Fruit fly (Drosophila melanogaster) whole organism, wandering third instar larva: ENCODE results near the gene png.

Experiments used
- Abd-B ChIP-seq: fragments of >200 bp; optimal IDR thresholded peaks from 2 replicates; lab custom pipeline; 2017; ENCODE audit warnings: missing biosample characterization, missing genetic modification characterization
- CG32264 ChIP-seq: fragments of 200-800 bp; sonication (Bioruptor generic); optimal IDR thresholded peaks from 2 replicates; lab custom pipeline; 2016; ENCODE audit warnings: missing biosample characterization, missing genetic modification characterization
- CG9705 ChIP-seq: fragments of 200-800 bp; sonication (Bioruptor generic); optimal IDR thresholded peaks from 2 replicates; lab custom pipeline; 2018; ENCODE audit warnings: missing biosample characterization, mild to moderate bottlenecking, missing genetic modification characterization
- CrebA ChIP-seq: fragments of 200-800 bp; sonication (Bioruptor generic); optimal IDR thresholded peaks from 2 replicates; lab custom pipeline; 2016; ENCODE audit warnings: missing biosample characterization, mild to moderate bottlenecking, missing genetic modification characterization, borderline replicate concordance
- Dif ChIP-seq: fragments of 200-275, 200-300 bp; sonication (Bioruptor generic); optimal IDR thresholded peaks from 2 replicates; lab custom pipeline; 2018; ENCODE audit warnings: missing biosample characterization, missing genetic modification characterization; ENCODE audit not compliant: partially characterized antibody
- GATAd ChIP-seq: sonication (Bioruptor generic); optimal IDR thresholded peaks from 2 replicates; lab custom pipeline; 2016; ENCODE audit warnings: missing biosample characterization, missing genetic modification characterization
- HLH106 ChIP-seq: fragments of 200-800 bp; optimal IDR thresholded peaks from 3 replicates; lab custom pipeline; 2019; ENCODE audit warnings: missing biosample characterization, mild to moderate bottlenecking, missing genetic modification characterization, moderate library complexity
- Hnf4 ChIP-seq: fragments of 200-800 bp; sonication (Bioruptor generic); optimal IDR thresholded peaks from 2 replicates; lab custom pipeline; 2016; ENCODE audit warnings: missing biosample characterization, mild to moderate bottlenecking, missing genetic modification characterization
- Hr78 ChIP-seq: fragments of >200 bp; optimal IDR thresholded peaks from 2 replicates; lab custom pipeline; 2017; ENCODE audit warnings: missing biosample characterization, missing genetic modification characterization
- Hr83 ChIP-seq: fragments of 200-300 bp; sonication (Bioruptor generic); optimal IDR thresholded peaks from 2 replicates; lab custom pipeline; 2016; ENCODE audit warnings: missing biosample characterization, mild to moderate bottlenecking, missing genetic modification characterization, moderate library complexity; ENCODE audit not compliant: poor library complexity, severe bottlenecking
- Myc ChIP-seq: fragments of >200 bp; optimal IDR thresholded peaks from 2 replicates; lab custom pipeline; 2017
- N ChIP-seq: fragments of >200 bp; optimal IDR thresholded peaks from 2 replicates; lab custom pipeline; 2018; ENCODE audit warnings: missing biosample characterization, missing external identifiers, missing genetic modification characterization
- OdsH ChIP-seq: fragments of 200-800 bp; sonication (Bioruptor generic); optimal IDR thresholded peaks from 2 replicates; lab custom pipeline; 2016; ENCODE audit warnings: missing biosample characterization, mild to moderate bottlenecking, missing genetic modification characterization
- Sp1 ChIP-seq: fragments of 200-800 bp; sonication (Bioruptor generic); optimal IDR thresholded peaks from 3 replicates; lab custom pipeline; 2019; ENCODE audit warnings: missing biosample characterization, mild to moderate bottlenecking, missing genetic modification characterization, moderate library complexity
- br ChIP-seq: fragments of 200-800 bp; sonication (Bioruptor generic); optimal IDR thresholded peaks from 2 replicates; lab custom pipeline; 2016; ENCODE audit warnings: missing biosample characterization, missing genetic modification characterization
- brk ChIP-seq: fragments of 200-800 bp; sonication (Bioruptor generic); optimal IDR thresholded peaks from 2 replicates; lab custom pipeline; 2016; ENCODE audit warnings: missing biosample characterization, mild to moderate bottlenecking, missing genetic modification characterization
- dmrt93B ChIP-seq: fragments of 200-800 bp; sonication (Bioruptor generic); optimal IDR thresholded peaks from 2 replicates; lab custom pipeline; 2018; ENCODE audit warnings: missing biosample characterization, mild to moderate bottlenecking, missing genetic modification characterization
- ey ChIP-seq: fragments of 200-800 bp; sonication (Bioruptor generic); optimal IDR thresholded peaks from 2 replicates; lab custom pipeline; 2016; ENCODE audit warnings: missing biosample characterization, missing genetic modification characterization
- foxo ChIP-seq, 2 experiments: fragments of 200-800 bp; sonication (Bioruptor generic); optimal IDR thresholded peaks; 2 replicates in 1 of 2; 3 replicates in 1 of 2; lab custom pipeline; 2016 to 2017; ENCODE audit warnings: missing biosample characterization in 2 of 2, missing genetic modification characterization in 2 of 2
- fru ChIP-seq: fragments of 200-800 bp; sonication (Bioruptor generic); optimal IDR thresholded peaks from 3 replicates; lab custom pipeline; 2016; ENCODE audit warnings: missing biosample characterization, mild to moderate bottlenecking, missing genetic modification characterization
- h ChIP-seq: fragments of 200-800 bp; sonication (Bioruptor generic); optimal IDR thresholded peaks from 3 replicates; lab custom pipeline; 2016; ENCODE audit warnings: missing biosample characterization, mild to moderate bottlenecking, missing genetic modification characterization
- jim ChIP-seq: fragments of 175-275, 200-325 bp; sonication (Bioruptor generic); optimal IDR thresholded peaks from 2 replicates; lab custom pipeline; 2016; ENCODE audit warnings: missing biosample characterization, mild to moderate bottlenecking, missing genetic modification characterization
- lola ChIP-seq: fragments of >200 bp; optimal IDR thresholded peaks from 2 replicates; lab custom pipeline; 2017; ENCODE audit warnings: missing biosample characterization, missing genetic modification characterization
- psq ChIP-seq: fragments of 200-800 bp; sonication (Bioruptor generic); optimal IDR thresholded peaks from 3 replicates; lab custom pipeline; 2017; ENCODE audit warnings: missing biosample characterization, mild to moderate bottlenecking, missing genetic modification characterization, moderate library complexity
- rgr ChIP-seq: fragments of 200-800 bp; sonication (Bioruptor generic); optimal IDR thresholded peaks from 3 replicates; lab custom pipeline; 2016; ENCODE audit warnings: missing biosample characterization, mild to moderate bottlenecking, missing genetic modification characterization
- sage ChIP-seq: fragments of 200-800 bp; sonication (Bioruptor generic); optimal IDR thresholded peaks from 2 replicates; lab custom pipeline; 2016; ENCODE audit warnings: missing biosample characterization, mild to moderate bottlenecking, missing genetic modification characterization
- sv ChIP-seq: fragments of 200-800 bp; sonication (Bioruptor generic); optimal IDR thresholded peaks from 3 replicates; lab custom pipeline; 2016; ENCODE audit warnings: missing biosample characterization, missing genetic modification characterization
- woc ChIP-seq: sonication (Bioruptor generic); optimal IDR thresholded peaks from 2 replicates; lab custom pipeline; 2016; ENCODE audit warnings: missing biosample characterization, mild to moderate bottlenecking, missing genetic modification characterization

png gene

dm6 chrX:1380350-1381060 lies 23.1 kb upstream of the png start, which contains the start of the genes CG3719 and CG32813:
CG3719 (minus strand) TSS chrX:1380480.
CG32813 (plus strand) TSS chrX:1380914.
- TF ChIP-seq HLH106 (tag; lab: Kevin White, UChicago) (peak; percentile 44), Hr83 (GFP tag; lab: Kevin White, UChicago) (peak; percentile 69), lola (GFP tag; lab: Kevin White, UChicago) (no peak), br (GFP tag; lab: Kevin White, UChicago) (peak; percentile 28), Sp1 (GFP tag; lab: Kevin White, UChicago) (peak; percentile 14), h (GFP tag; lab: Kevin White, UChicago) (peak; percentile 48), OdsH (GFP tag; lab: Kevin White, UChicago) (no peak), sv (GFP tag; lab: Kevin White, UChicago) (peak; percentile 3), psq (GFP tag; lab: Kevin White, UChicago) (peak; percentile 11), CrebA (GFP tag; lab: Kevin White, UChicago) (no peak), foxo (GFP tag; optimal IDR thresholded peaks at IDR 0.05; lab: Kevin White, UChicago) (peak in 1 of 2 experiments; percentile 64), sage (GFP tag; lab: Kevin White, UChicago) (no peak), rgr (peak; percentile 63), CG9705 (GFP tag; lab: Kevin White, UChicago) (peak; percentile 9), Myc (lab: Kevin White, UChicago) (peak; percentile 37), ey (GFP tag; lab: Kevin White, UChicago) (peak; percentile 19), Dif (GFP tag; lab: Kevin White, UChicago) (peak; percentile 17)

dm6 chrX:1379692-1380349 lies 22.4 kb upstream of the png start:
- no peak for TF ChIP-seq CG32264
- no peak for TF ChIP-seq fru (GFP tag; lab: Kevin White, UChicago)
- no peak for TF ChIP-seq woc
- TF ChIP-seq Abd-B, result no peak

DNA sequence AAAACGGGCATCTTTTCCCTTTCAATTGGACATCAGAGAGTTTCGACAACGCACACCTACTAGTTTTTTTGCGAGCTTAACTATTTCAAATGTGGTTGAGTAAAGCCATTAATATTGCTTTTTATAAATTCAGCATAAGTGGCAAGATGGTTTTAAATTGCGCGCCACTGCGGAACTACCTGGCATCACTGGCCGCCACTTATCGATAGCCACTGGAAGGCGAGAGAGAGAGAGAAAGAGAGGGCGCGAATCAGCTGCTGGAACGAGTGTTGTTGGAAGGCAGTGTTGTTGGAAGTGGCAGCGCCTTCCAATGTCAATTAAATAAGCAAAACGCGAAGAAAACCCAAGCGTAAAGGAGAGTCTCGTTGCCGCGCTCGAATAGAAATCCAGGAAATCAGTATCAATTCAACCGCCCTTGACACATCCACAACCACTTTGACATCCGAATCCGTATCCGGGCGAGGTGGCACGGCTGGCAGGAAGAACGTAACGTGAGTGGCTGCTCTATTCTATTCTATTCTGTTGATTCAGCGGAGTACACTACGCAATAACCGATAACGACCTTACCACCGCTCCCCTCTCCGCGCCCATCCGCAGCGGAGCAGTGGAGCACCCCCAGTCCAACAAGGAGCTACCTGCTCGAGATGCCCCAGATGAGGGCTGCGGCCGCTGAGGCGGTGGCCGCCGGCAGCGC lies 18.0 kb upstream of the png start, which contains the start of gene AMPKalpha:
TSS of gene AMPKalpha (plus strand) at position 272 of the 694 bp plus-strand sequence.
- TF ChIP-seq Hr83 (GFP tag; lab: Kevin White, UChicago) (no peak), Hr78 (GFP tag; lab: Kevin White, UChicago) (no peak), Sp1 (GFP tag; lab: Kevin White, UChicago) (no peak)

- TF ChIP-seq GATAd (GFP tag; lab: Kevin White, UChicago) (no peak), sage (GFP tag; lab: Kevin White, UChicago) (no peak), lola (GFP tag; lab: Kevin White, UChicago) (no peak), brk (no peak)
These were observed 15.3 kb upstream of the png start for dm6 chrX:1372667-1373066.

DNA sequence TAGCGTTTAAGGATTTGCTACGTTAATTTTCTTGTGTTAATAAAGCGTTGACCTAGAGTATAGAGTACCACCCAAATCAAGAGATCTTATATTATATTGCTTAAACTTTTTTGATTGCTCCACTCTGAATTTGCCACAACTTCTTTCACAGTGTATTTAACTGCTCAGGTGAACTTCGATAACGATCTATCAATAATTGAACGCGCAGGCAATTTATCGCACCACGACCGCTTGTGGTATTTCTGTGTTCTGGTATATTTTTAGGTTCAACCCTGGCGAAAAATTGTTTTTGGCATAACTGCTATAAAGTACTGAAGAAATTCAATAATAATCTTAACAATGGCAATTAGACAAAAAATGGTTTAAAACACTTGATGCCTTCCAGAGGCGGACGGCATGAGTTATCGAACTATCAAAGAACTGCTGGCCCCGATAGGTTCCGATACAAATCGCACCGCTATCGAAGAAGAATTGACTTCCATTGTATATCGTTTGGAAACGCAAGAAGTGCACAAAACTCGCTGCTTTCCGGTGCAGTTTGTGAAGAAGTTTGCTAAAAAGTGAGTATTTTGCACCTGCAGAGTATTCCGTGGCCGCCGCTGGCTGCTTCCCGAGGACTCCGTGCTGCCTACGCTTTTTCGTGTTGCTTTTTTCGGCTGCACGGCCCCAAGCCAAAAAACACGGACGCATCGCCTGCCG lies 12.9 kb upstream of the png start, which contains the start of gene ssx:
TSS of gene ssx (plus strand) at position 477 of the 699 bp plus-strand sequence.
- TF ChIP-seq sv (GFP tag; lab: Kevin White, UChicago), result peak; percentile 41
- TF ChIP-seq N (GFP tag; lab: Kevin White, UChicago), result no peak
- TF ChIP-seq foxo (GFP tag; optimal IDR thresholded peaks at IDR 0.05; lab: Kevin White, UChicago), result peak in 1 of 2 experiments; percentile 64
- peak; percentile 36 for TF ChIP-seq fru (GFP tag; lab: Kevin White, UChicago)
- TF ChIP-seq CG9705 (GFP tag; lab: Kevin White, UChicago), result no peak
- TF ChIP-seq OdsH (GFP tag; lab: Kevin White, UChicago), result peak; percentile 39
- no peak for TF ChIP-seq br (GFP tag; lab: Kevin White, UChicago)
- TF ChIP-seq h (GFP tag; lab: Kevin White, UChicago), result peak; percentile 43
- TF ChIP-seq CG32264, result no peak
- TF ChIP-seq Hr83 (GFP tag; lab: Kevin White, UChicago), result peak; percentile 3
- TF ChIP-seq Dif (GFP tag; lab: Kevin White, UChicago), result no peak
- TF ChIP-seq Hr78 (GFP tag; lab: Kevin White, UChicago), result no peak
- peak; percentile 30 for TF ChIP-seq psq (GFP tag; lab: Kevin White, UChicago)
- no peak for TF ChIP-seq Hnf4 (GFP tag; lab: Kevin White, UChicago)
- TF ChIP-seq rgr, result peak; percentile 56
- peak; percentile 42 for TF ChIP-seq HLH106 (tag; lab: Kevin White, UChicago)
- TF ChIP-seq ey (GFP tag; lab: Kevin White, UChicago), result peak; percentile 45
- TF ChIP-seq Myc (lab: Kevin White, UChicago), result no peak
- TF ChIP-seq Sp1 (GFP tag; lab: Kevin White, UChicago), result peak; percentile 23
- TF ChIP-seq dmrt93B (GFP tag; lab: Kevin White, UChicago), result no peak
- TF ChIP-seq jim (GFP tag; lab: Kevin White, UChicago), result no peak
